Worm (Caenorhabditis elegans) whole organism, L2 larva: ENCODE results near the gene F19G12.8.
A peak's percentile ranks its signal among the peaks of the same experiment; 100 is the strongest.

Experiments
- C34F6.9 ChIP-seq: fragments of 150-350 bp; optimal IDR thresholded peaks from 2 replicates; lab custom pipeline; 2014; ENCODE audit warnings: missing biosample characterization, missing genetic modification characterization
- F13H6.1 ChIP-seq: sonication (generic microtip); optimal IDR thresholded peaks from 2 replicates; lab custom pipeline; 2016; ENCODE audit warnings: missing genetic modification characterization, missing compliant biosample characterization
- R02D3.7 ChIP-seq: fragments of 150-350 bp; optimal IDR thresholded peaks from 2 replicates; lab custom pipeline; 2014; ENCODE audit warnings: missing biosample characterization, missing genetic modification characterization
- Y55F3AM.14 ChIP-seq: fragments of 200-800 bp; sonication (Bioruptor generic); optimal IDR thresholded peaks from 2 replicates; lab custom pipeline; 2018; ENCODE audit warnings: mild to moderate bottlenecking, missing genetic modification characterization, missing compliant biosample characterization
- ZK546.5 ChIP-seq: sonication (generic microtip); optimal IDR thresholded peaks from 2 replicates; lab custom pipeline; 2017; ENCODE audit warnings: missing biosample characterization, missing genetic modification characterization
- alr-1 ChIP-seq: fragments of 150-350 bp; optimal IDR thresholded peaks from 2 replicates; lab custom pipeline; 2014; ENCODE audit warnings: missing biosample characterization, missing genetic modification characterization
- aly-2 ChIP-seq: fragments of 150-350 bp; optimal IDR thresholded peaks from 2 replicates; lab custom pipeline; 2014; ENCODE audit warnings: missing biosample characterization, missing genetic modification characterization
- ama-1 ChIP-seq: fragments of 150-350 bp; optimal IDR thresholded peaks from 2 replicates; lab custom pipeline; 2018; ENCODE audit warnings: inconsistent platforms
- blmp-1 ChIP-seq: sonication (generic microtip); optimal IDR thresholded peaks from 2 replicates; lab custom pipeline; 2017; ENCODE audit warnings: missing genetic modification characterization, mild to moderate bottlenecking, missing compliant biosample characterization, antibody characterized with exemption, moderate library complexity; ENCODE audit not compliant: insufficient read depth
- ceh-16 ChIP-seq: fragments of 150-350 bp; optimal IDR thresholded peaks from 2 replicates; lab custom pipeline; 2014; ENCODE audit warnings: missing biosample characterization, missing genetic modification characterization
- ceh-82 ChIP-seq: fragments of 150-350 bp; optimal IDR thresholded peaks from 2 replicates; lab custom pipeline; 2014; ENCODE audit warnings: missing biosample characterization, missing genetic modification characterization
- crh-2 ChIP-seq: sonication (generic microtip); optimal IDR thresholded peaks from 2 replicates; lab custom pipeline; 2017; ENCODE audit warnings: missing biosample characterization, missing genetic modification characterization
- dmd-4 ChIP-seq: sonication (generic microtip); optimal IDR thresholded peaks from 2 replicates; lab custom pipeline; 2017; ENCODE audit warnings: missing biosample characterization, missing genetic modification characterization
- egl-27 ChIP-seq: sonication (generic microtip); optimal IDR thresholded peaks from 3 replicates; lab custom pipeline; 2017; ENCODE audit warnings: missing biosample characterization, missing genetic modification reagents, missing genetic modification characterization
- elt-1 ChIP-seq: fragments of 150-350 bp; optimal IDR thresholded peaks from 2 replicates; lab custom pipeline; 2014; ENCODE audit warnings: missing biosample characterization, missing genetic modification characterization
- elt-3 ChIP-seq: sonication (generic microtip); optimal IDR thresholded peaks from 2 replicates; lab custom pipeline; 2017; ENCODE audit warnings: missing biosample characterization, missing genetic modification characterization
- fos-1 ChIP-seq: fragments of 150-350 bp; optimal IDR thresholded peaks from 2 replicates; lab custom pipeline; 2014; ENCODE audit warnings: missing biosample characterization, missing genetic modification characterization
- lin-11 ChIP-seq: fragments of 150-350 bp; sonication (generic microtip); optimal IDR thresholded peaks from 2 replicates; lab custom pipeline; 2014; ENCODE audit warnings: missing biosample characterization, missing genetic modification characterization, inconsistent platforms, mixed read lengths
- lin-13 ChIP-seq: fragments of 150-350 bp; optimal IDR thresholded peaks from 2 replicates; lab custom pipeline; 2014; ENCODE audit warnings: missing biosample characterization, missing genetic modification reagents, missing genetic modification characterization
- lin-39 ChIP-seq: fragments of 150-350 bp; optimal IDR thresholded peaks from 2 replicates; lab custom pipeline; 2014; ENCODE audit warnings: missing biosample characterization, missing genetic modification reagents, missing genetic modification characterization
- lsy-2 ChIP-seq, 2 experiments: fragments of 150-350 bp in 1 of 2; sonication (generic microtip) in 1 of 2; optimal IDR thresholded peaks; 2 replicates each; lab custom pipeline; 2014 to 2017; ENCODE audit warnings: missing biosample characterization in 2 of 2, missing genetic modification characterization in 2 of 2
- mab-5 ChIP-seq: fragments of 150-350 bp; optimal IDR thresholded peaks from 2 replicates; lab custom pipeline; 2014; ENCODE audit warnings: missing biosample characterization, missing genetic modification characterization
- mbf-1 ChIP-seq: sonication (generic microtip); optimal IDR thresholded peaks from 2 replicates; lab custom pipeline; 2017; ENCODE audit warnings: missing biosample characterization, missing genetic modification characterization
- mdl-1 ChIP-seq, 2 experiments: fragments of 150-350 bp in 1 of 2; sonication (generic microtip) in 1 of 2; optimal IDR thresholded peaks; 2 replicates each; lab custom pipeline; 2017; ENCODE audit warnings: missing biosample characterization in 2 of 2, missing genetic modification characterization in 2 of 2
- nhr-10 ChIP-seq: sonication (generic microtip); optimal IDR thresholded peaks from 2 replicates; lab custom pipeline; 2017; ENCODE audit warnings: missing biosample characterization, missing genetic modification characterization
- nhr-11 ChIP-seq: fragments of 150-350 bp; optimal IDR thresholded peaks from 2 replicates; lab custom pipeline; 2014; ENCODE audit warnings: missing biosample characterization, missing genetic modification characterization
- nhr-12 ChIP-seq: fragments of 150-350 bp; optimal IDR thresholded peaks from 2 replicates; lab custom pipeline; 2014; ENCODE audit warnings: missing biosample characterization, missing genetic modification characterization
- nhr-129 ChIP-seq: fragments of 150-350 bp; optimal IDR thresholded peaks from 2 replicates; lab custom pipeline; 2014; ENCODE audit warnings: missing biosample characterization, missing genetic modification characterization
- nhr-21 ChIP-seq: fragments of 150-350 bp; optimal IDR thresholded peaks from 2 replicates; lab custom pipeline; 2014; ENCODE audit warnings: missing biosample characterization, missing genetic modification characterization
- nhr-23 ChIP-seq: fragments of 150-350 bp; optimal IDR thresholded peaks from 2 replicates; lab custom pipeline; 2014; ENCODE audit warnings: missing biosample characterization, missing genetic modification reagents, missing genetic modification characterization
- nhr-6 ChIP-seq: fragments of 150-350 bp; optimal IDR thresholded peaks from 2 replicates; lab custom pipeline; 2014; ENCODE audit warnings: missing biosample characterization, missing genetic modification characterization
- nhr-77 ChIP-seq: fragments of 150-350 bp; optimal IDR thresholded peaks from 2 replicates; lab custom pipeline; 2014; ENCODE audit warnings: missing biosample characterization, missing genetic modification characterization
- sem-4 ChIP-seq: fragments of 150-350 bp; optimal IDR thresholded peaks from 2 replicates; lab custom pipeline; 2014; ENCODE audit warnings: missing biosample characterization, missing genetic modification reagents, missing genetic modification characterization
- skn-1 ChIP-seq: sonication (generic microtip); optimal IDR thresholded peaks from 2 replicates; lab custom pipeline; 2017; ENCODE audit warnings: missing biosample characterization, missing genetic modification characterization
- sma-3 ChIP-seq: sonication (generic microtip); optimal IDR thresholded peaks from 2 replicates; lab custom pipeline; 2016; ENCODE audit warnings: missing genetic modification reagents, missing genetic modification characterization, missing compliant biosample characterization
- sma-9 ChIP-seq, 2 experiments: fragments of 150-350 bp in 1 of 2; sonication (generic microtip) in 1 of 2; optimal IDR thresholded peaks; 2 replicates each; lab custom pipeline; 2014 to 2016; ENCODE audit warnings: missing genetic modification characterization in 2 of 2, mild to moderate bottlenecking in 1 of 2, missing biosample characterization in 1 of 2, missing compliant biosample characterization in 1 of 2, missing genetic modification reagents in 1 of 2, moderate library complexity in 1 of 2
- snpc-4 ChIP-seq: fragments of 150-350 bp; optimal IDR thresholded peaks from 2 replicates; lab custom pipeline; 2014; ENCODE audit warnings: missing biosample characterization, missing genetic modification characterization
- unc-39 ChIP-seq: fragments of 150-350 bp; optimal IDR thresholded peaks from 2 replicates; lab custom pipeline; 2014; ENCODE audit warnings: missing biosample characterization, missing genetic modification characterization
- unc-55 ChIP-seq: fragments of 150-350 bp; sonication (generic microtip); optimal IDR thresholded peaks from 3 replicates; lab custom pipeline; 2014; ENCODE audit warnings: missing biosample characterization, missing genetic modification reagents, missing genetic modification characterization
- unc-62 ChIP-seq: fragments of 150-350 bp; optimal IDR thresholded peaks from 2 replicates; lab custom pipeline; 2014; ENCODE audit warnings: missing biosample characterization, missing genetic modification reagents, missing genetic modification characterization
- zag-1 ChIP-seq: fragments of 150-350 bp; optimal IDR thresholded peaks from 2 replicates; lab custom pipeline; 2014; ENCODE audit warnings: missing biosample characterization, missing genetic modification characterization
- ztf-11 ChIP-seq: sonication (generic microtip); optimal IDR thresholded peaks from 2 replicates; lab custom pipeline; 2017; ENCODE audit warnings: missing biosample characterization, missing genetic modification characterization
- ztf-4 ChIP-seq: fragments of 150-350 bp; optimal IDR thresholded peaks from 2 replicates; lab custom pipeline; 2014; ENCODE audit warnings: missing biosample characterization, missing genetic modification characterization

The F19G12.8 gene

ce11 chrX:1451240-1451639, 34.1 kb downstream of the F19G12.8 start:
- no peak for TF ChIP-seq Y55F3AM.14 (GFP tag; lab: Kevin White, UChicago)
- TF ChIP-seq sma-3, result no peak

ce11 chrX:1451816-1452602, 34.9 kb downstream of the F19G12.8 start:
- TF ChIP-seq sma-3, result no peak
- peak; percentile 32 for TF ChIP-seq ztf-4 (tag; lab: Kevin White, UChicago)
- peak; percentile 20 for TF ChIP-seq F13H6.1 (tag; lab: Kevin White, UChicago)
- TF ChIP-seq ama-1 (lab: Kevin White, UChicago), result peak; percentile 83

- TF ChIP-seq R02D3.7 (tag; lab: Kevin White, UChicago) (no peak), nhr-11 (tag; lab: Kevin White, UChicago) (no peak), C34F6.9 (no peak), ama-1 (lab: Kevin White, UChicago) (peak; percentile 30), elt-1 (tag; lab: Kevin White, UChicago) (no peak), unc-55 (GFP tag; lab: Kevin White, UChicago) (peak; percentile 36), sma-9 (GFP tag; optimal IDR thresholded peaks at IDR 0.05; lab: Kevin White, UChicago) (peak; percentile 85), sma-9 (tag; optimal IDR thresholded peaks at IDR 0.05; lab: Kevin White, UChicago) (no peak), nhr-10 (no peak), F13H6.1 (tag; lab: Kevin White, UChicago) (peak; percentile 18), ztf-4 (tag; lab: Kevin White, UChicago) (no peak), sma-3 (peak; percentile 23), unc-62 (GFP tag; lab: Kevin White, UChicago) (no peak), ceh-16 (tag; lab: Kevin White, UChicago) (no peak), egl-27 (peak; percentile 33), fos-1 (tag; lab: Kevin White, UChicago) (peak; percentile 89), lin-39 (tag; lab: Kevin White, UChicago) (no peak), ZK546.5 (tag; lab: Kevin White, UChicago) (no peak), nhr-6 (tag; lab: Kevin White, UChicago) (no peak), mdl-1 (tag; optimal IDR thresholded peaks at IDR 0.05; lab: Kevin White, UChicago) (no peak), aly-2 (no peak), nhr-77 (tag; lab: Kevin White, UChicago) (no peak), nhr-12 (tag; lab: Kevin White, UChicago) (no peak), lsy-2 (tag; optimal IDR thresholded peaks at IDR 0.05; lab: Kevin White, UChicago) (peak in 1 of 2 experiments; percentile 7), blmp-1 (peak; percentile 63), crh-2 (tag; lab: Kevin White, UChicago) (no peak), sem-4 (tag; lab: Kevin White, UChicago) (no peak)
Measured at ce11 chrX:1453770-1454169, 36.6 kb downstream of the F19G12.8 start, which contains the start of gene cebp-1. Gene cebp-1 (minus strand): TSS chrX:1453868.

ce11 chrX:1454385-1454784, 37.3 kb downstream of the F19G12.8 start:
- TF ChIP-seq lin-11 (tag; lab: Kevin White, UChicago), result peak; percentile 79
- TF ChIP-seq lin-39 (tag; lab: Kevin White, UChicago), result no peak
- no peak for TF ChIP-seq nhr-23 (tag; lab: Kevin White, UChicago)
- TF ChIP-seq ZK546.5 (tag; lab: Kevin White, UChicago), result no peak
- peak; percentile 59 for TF ChIP-seq unc-62 (GFP tag; lab: Kevin White, UChicago)
- TF ChIP-seq ztf-11 (tag; lab: Kevin White, UChicago), result no peak
- TF ChIP-seq mab-5 (tag; lab: Kevin White, UChicago), result peak; percentile 61
- TF ChIP-seq F13H6.1 (tag; lab: Kevin White, UChicago), result peak; percentile 96
- peak; percentile 84 for TF ChIP-seq ztf-4 (tag; lab: Kevin White, UChicago)
- no peak for TF ChIP-seq elt-3 (tag; lab: Kevin White, UChicago)
- TF ChIP-seq sma-9 (GFP tag; optimal IDR thresholded peaks at IDR 0.05; lab: Kevin White, UChicago), result peak; percentile 93
- no peak for TF ChIP-seq sma-9 (tag; optimal IDR thresholded peaks at IDR 0.05; lab: Kevin White, UChicago)
- peak; percentile 100 for TF ChIP-seq nhr-129 (tag; lab: Kevin White, UChicago)
- peak; percentile 70 to 79 for TF ChIP-seq lsy-2 (tag; optimal IDR thresholded peaks at IDR 0.05; lab: Kevin White, UChicago)
- peak; percentile 91 for TF ChIP-seq crh-2 (tag; lab: Kevin White, UChicago)
- peak; percentile 68 for TF ChIP-seq egl-27
- TF ChIP-seq ama-1 (lab: Kevin White, UChicago), result no peak
- peak; percentile 83 for TF ChIP-seq lin-13
- peak; percentile 22 for TF ChIP-seq unc-39
- no peak for TF ChIP-seq nhr-11 (tag; lab: Kevin White, UChicago)
- no peak for TF ChIP-seq mbf-1 (tag; lab: Kevin White, UChicago)
- no peak for TF ChIP-seq dmd-4
- peak; percentile 94 for TF ChIP-seq sma-3
- TF ChIP-seq mdl-1 (tag; optimal IDR thresholded peaks at IDR 0.05; lab: Kevin White, UChicago), result peak; percentile 75 to 82
- peak; percentile 83 for TF ChIP-seq C34F6.9
- TF ChIP-seq zag-1 (tag; lab: Kevin White, UChicago), result peak; percentile 82
- TF ChIP-seq ceh-82 (tag; lab: Kevin White, UChicago), result peak; percentile 85
- TF ChIP-seq nhr-6 (tag; lab: Kevin White, UChicago), result peak; percentile 80
- TF ChIP-seq nhr-77 (tag; lab: Kevin White, UChicago), result peak; percentile 12
- TF ChIP-seq skn-1 (tag; lab: Kevin White, UChicago), result peak; percentile 75
- peak; percentile 89 for TF ChIP-seq nhr-21 (tag; lab: Kevin White, UChicago)
- no peak for TF ChIP-seq nhr-12 (tag; lab: Kevin White, UChicago)
- no peak for TF ChIP-seq alr-1 (tag; lab: Kevin White, UChicago)
- TF ChIP-seq snpc-4 (tag; lab: Kevin White, UChicago), result peak; percentile 22
- no peak for TF ChIP-seq aly-2
